Worm (Caenorhabditis elegans): ENCODE data around the gene ogdh-1.

- TF ChIP-seq sox-2 (GFP tag; IDR thresholded peaks at IDR 0.05) (no peak), T23F11.4 (GFP tag; optimal IDR thresholded peaks at IDR 0.05) (no peak), fax-1 (tag; optimal IDR thresholded peaks at IDR 0.05) (no peak), ceh-45 (GFP tag; IDR thresholded peaks at IDR 0.05) (no peak), pha-4 (tag; optimal IDR thresholded peaks at IDR 0.05) (no peak), fkh-10 (GFP tag; optimal IDR thresholded peaks at IDR 0.05) (no peak), unc-55 (GFP tag; optimal IDR thresholded peaks at IDR 0.05) (no peak), odd-2 (tag; optimal IDR thresholded peaks at IDR 0.05) (no peak), dmd-4 (tag; optimal IDR thresholded peaks at IDR 0.05; ENCODE audit: borderline replicate concordance) (no peak), ceh-9 (tag; optimal IDR thresholded peaks at IDR 0.05) (no peak), F13H6.1 (tag; optimal IDR thresholded peaks at IDR 0.05) (no peak), ceh-48 (tag; optimal IDR thresholded peaks at IDR 0.05) (no peak)
Measured at ce11 chrIV:4655979-4656378, 47.8 kb downstream of the ogdh-1 start.

Data from whole organism, late embryonic.